Worm (Caenorhabditis elegans): ENCODE measurements around the gene C09B9.85.

DNA sequence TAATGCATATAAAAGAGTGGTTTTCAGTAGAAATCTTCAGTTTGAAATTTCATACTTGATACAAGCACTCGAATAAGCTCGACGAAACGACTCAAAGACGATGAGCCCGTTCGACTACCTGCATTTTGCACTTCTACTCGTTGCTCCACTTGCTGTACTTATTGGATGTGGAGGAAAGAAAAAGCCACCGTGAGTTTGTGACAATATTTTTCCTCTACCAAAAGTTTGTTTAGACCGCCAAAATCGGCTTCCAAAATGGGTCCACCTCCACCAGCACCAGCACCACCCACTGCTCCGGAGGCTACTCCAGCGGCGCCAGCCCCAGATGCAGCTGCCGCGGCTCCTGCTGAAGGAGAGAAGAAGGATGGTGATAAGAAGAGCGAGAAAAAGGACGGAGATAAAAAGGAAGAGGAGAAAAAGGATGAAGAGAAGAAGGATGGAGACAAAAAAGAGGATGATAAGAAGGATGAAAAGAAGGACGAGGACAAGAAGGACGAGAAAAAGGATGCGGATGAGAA lies 48.3 kb downstream of the C09B9.85 start, which contains the start of gene E03H12.5:
- TF ChIP-seq ref-1 (GFP tag; conservative IDR thresholded peaks at IDR 0.05) (no peak), flt-1 (GFP tag; IDR thresholded peaks at IDR 0.05) (no peak), tab-1 (GFP tag; IDR thresholded peaks at IDR 0.05) (no peak), ztf-29 (GFP tag; IDR thresholded peaks at IDR 0.05) (no peak), cog-1 (tag; optimal IDR thresholded peaks at IDR 0.05) (no peak), ztf-23 (GFP tag; IDR thresholded peaks at IDR 0.05) (no peak), klf-2 (GFP tag; conservative IDR thresholded peaks at IDR 0.05) (no peak), med-1 (GFP tag; optimal IDR thresholded peaks at IDR 0.05; ENCODE audit: insufficient read depth) (no peak), T22C8.4 (GFP tag; IDR thresholded peaks at IDR 0.05) (no peak)

All from whole organism, midembryonic.